Worm (Caenorhabditis elegans) whole organism, young adult: ENCODE measurements around the gene F26A10.2.

Experiments used
- F57C9.4 ChIP-seq: sonication (generic microtip); optimal IDR thresholded peaks from 2 replicates; lab custom pipeline; 2017; ENCODE audit warnings: mild to moderate bottlenecking, missing genetic modification characterization, missing compliant biosample characterization
- ama-1 ChIP-seq, 3 experiments: fragments of 150-350 bp in 1 of 3; sonication (generic microtip) in 2 of 3; optimal IDR thresholded peaks; 2 replicates each; lab custom pipeline; 2014 to 2018; ENCODE audit warnings: missing biosample characterization in 2 of 3, missing genetic modification characterization in 2 of 3, missing genetic modification reagents in 2 of 3
- ceh-27 ChIP-seq: fragments of 200-800 bp; sonication (Bioruptor generic); optimal IDR thresholded peaks from 2 replicates; lab custom pipeline; 2018; ENCODE audit warnings: mild to moderate bottlenecking, missing genetic modification characterization, moderate library complexity, missing compliant biosample characterization
- gei-17 ChIP-seq: fragments of 200-800 bp; sonication (Bioruptor generic); optimal IDR thresholded peaks from 2 replicates; lab custom pipeline; 2018; ENCODE audit warnings: mild to moderate bottlenecking, missing genetic modification characterization, missing compliant biosample characterization
- hmg-1.2 ChIP-seq: fragments of 200-800 bp; sonication (Bioruptor generic); IDR thresholded peaks from 2 replicates; pipeline ENCODE4 v1.3.6; 2022; ENCODE audit warnings: missing genetic modification reagents, missing genetic modification characterization, missing compliant biosample characterization
- let-526 ChIP-seq: fragments of 200-800 bp; sonication (Bioruptor generic); IDR thresholded peaks from 2 replicates; pipeline ENCODE4 v1.3.6; 2022; ENCODE audit warnings: missing genetic modification reagents, missing genetic modification characterization, missing compliant biosample characterization
- nhr-90 ChIP-seq: sonication (generic microtip); optimal IDR thresholded peaks from 2 replicates; lab custom pipeline; 2016; ENCODE audit warnings: missing genotype, mild to moderate bottlenecking, missing genetic modification characterization, missing compliant biosample characterization
- pha-4 ChIP-seq: fragments of 150-350 bp; sonication (generic microtip); optimal IDR thresholded peaks from 2 replicates; lab custom pipeline; 2014; ENCODE audit warnings: missing biosample characterization, missing genetic modification reagents, missing genetic modification characterization
- snpc-1.3 ChIP-seq: sonication (generic microtip); optimal IDR thresholded peaks from 2 replicates; lab custom pipeline; 2017; ENCODE audit warnings: missing genetic modification characterization, mild to moderate bottlenecking, missing compliant biosample characterization, antibody characterized with exemption, moderate library complexity, missing genotype, missing genetic modification reagents; ENCODE audit not compliant: insufficient read depth
- snpc-4 ChIP-seq, 5 experiments: fragments of 150-350 bp in 1 of 5; sonication (generic microtip) in 4 of 5; optimal IDR thresholded peaks; 2 replicates each; lab custom pipeline; 2014 to 2018; ENCODE audit warnings: missing genetic modification characterization in 5 of 5, missing biosample characterization in 3 of 5, antibody characterized with exemption in 2 of 5, mild to moderate bottlenecking in 2 of 5, missing compliant biosample characterization in 2 of 5, missing genotype in 2 of 5, moderate library complexity in 2 of 5, missing genetic modification reagents in 1 of 5
- tlf-1 ChIP-seq: fragments of 200-800 bp; sonication (Bioruptor generic); optimal IDR thresholded peaks from 2 replicates; lab custom pipeline; 2018; ENCODE audit warnings: mild to moderate bottlenecking, missing genetic modification characterization, missing compliant biosample characterization
- unc-130 ChIP-seq: sonication (generic microtip); optimal IDR thresholded peaks from 2 replicates; lab custom pipeline; 2016; ENCODE audit warnings: missing genetic modification reagents, missing genetic modification characterization, missing compliant biosample characterization

DNA sequence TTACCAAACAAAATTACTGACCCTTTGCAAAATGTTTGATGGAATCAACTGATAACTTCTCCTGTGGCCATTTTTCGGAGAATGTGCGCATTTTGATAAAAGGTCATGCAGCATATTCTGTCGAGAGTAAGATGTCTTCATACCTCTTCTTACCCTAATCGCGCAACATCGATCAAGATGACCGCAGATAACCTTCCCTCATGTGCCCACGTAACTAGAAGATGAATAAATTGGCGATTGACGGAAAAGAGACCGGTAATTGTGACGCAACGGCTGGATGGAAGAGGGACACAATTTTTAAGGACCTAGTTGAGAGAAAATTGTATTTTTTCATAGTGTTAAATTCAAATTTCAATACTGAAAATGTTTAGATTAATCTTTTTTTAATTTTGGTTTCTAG, 4.4 kb downstream of the F26A10.2 start:
- no peak for TF ChIP-seq hmg-1.2 (GFP tag; lab: Robert Waterston, UW)
- TF ChIP-seq pha-4 (tag; lab: Kevin White, UChicago): no peak
- no peak for TF ChIP-seq ceh-27
- TF ChIP-seq F57C9.4 (tag; lab: Kevin White, UChicago): no peak
- TF ChIP-seq let-526 (GFP tag; lab: Robert Waterston, UW): no peak
- TF ChIP-seq unc-130 (GFP tag; lab: Kevin White, UChicago): no peak
- no peak for TF ChIP-seq nhr-90
- no peak for TF ChIP-seq tlf-1 (GFP tag; lab: Kevin White, UChicago)
- TF ChIP-seq gei-17 (GFP tag; lab: Kevin White, UChicago): no peak
- no peak for TF ChIP-seq snpc-1.3 (tag; lab: Kevin White, UChicago)
- no peak for TF ChIP-seq ama-1 (optimal IDR thresholded peaks at IDR 0.05; lab: Kevin White, UChicago)
- no peak for TF ChIP-seq ama-1 (GFP tag; optimal IDR thresholded peaks at IDR 0.05; lab: Kevin White, UChicago)
- no peak for TF ChIP-seq snpc-4 (GFP tag; optimal IDR thresholded peaks at IDR 0.05; lab: Kevin White, UChicago)
- TF ChIP-seq snpc-4 (tag; optimal IDR thresholded peaks at IDR 0.05; lab: Kevin White, UChicago): no peak
